Fruit fly (Drosophila melanogaster) whole organism, prepupa: ENCODE data around the gene Miga.

ENCODE experiments used
- CG10669 ChIP-seq: fragments of 200-800 bp; sonication (Bioruptor generic); optimal IDR thresholded peaks from 3 replicates; lab custom pipeline; 2018; ENCODE audit warnings: missing biosample characterization, mild to moderate bottlenecking, missing genetic modification characterization, moderate library complexity
- CG11902 ChIP-seq: fragments of 200-800 bp; sonication (Bioruptor generic); optimal IDR thresholded peaks from 3 replicates; lab custom pipeline; 2016; ENCODE audit warnings: missing biosample characterization, missing genetic modification characterization
- CG1621 ChIP-seq: fragments of 200-800 bp; sonication (Bioruptor generic); optimal IDR thresholded peaks from 3 replicates; lab custom pipeline; 2018; ENCODE audit warnings: missing biosample characterization, mild to moderate bottlenecking, missing genetic modification characterization
- CG31627 ChIP-seq: fragments of 200-800 bp; sonication (Bioruptor generic); optimal IDR thresholded peaks from 3 replicates; lab custom pipeline; 2016; ENCODE audit warnings: missing biosample characterization, missing genetic modification characterization
- CG32006 ChIP-seq: fragments of 200-800 bp; sonication (Bioruptor generic); optimal IDR thresholded peaks from 3 replicates; lab custom pipeline; 2017; ENCODE audit warnings: missing biosample characterization, mild to moderate bottlenecking, missing genetic modification characterization
- CG4318 ChIP-seq: fragments of 200-800 bp; sonication (Bioruptor generic); optimal IDR thresholded peaks from 3 replicates; lab custom pipeline; 2017; ENCODE audit warnings: missing biosample characterization, mild to moderate bottlenecking, missing genetic modification characterization
- CG6163 ChIP-seq: fragments of 200-800 bp; sonication (Bioruptor generic); IDR thresholded peaks from 3 replicates; pipeline ENCODE4 v1.3.6; 2022; ENCODE audit warnings: missing biosample characterization, missing genetic modification characterization
- CG6808 ChIP-seq: fragments of 200-800 bp; sonication (Bioruptor generic); optimal IDR thresholded peaks from 3 replicates; lab custom pipeline; 2017; ENCODE audit warnings: missing biosample characterization, missing genetic modification characterization, mild to moderate bottlenecking, moderate library complexity, missing genetic modification reagents
- CG8319 ChIP-seq: fragments of 200-800 bp; sonication (Bioruptor generic); optimal IDR thresholded peaks from 3 replicates; lab custom pipeline; 2016; ENCODE audit warnings: missing biosample characterization, missing genetic modification characterization
- Eip93F ChIP-seq: fragments of 200-800 bp; sonication (Bioruptor generic); optimal IDR thresholded peaks from 2 replicates; lab custom pipeline; 2016; ENCODE audit warnings: missing biosample characterization, mild to moderate bottlenecking, missing genetic modification characterization
- Ets96B ChIP-seq: fragments of 200-800 bp; optimal IDR thresholded peaks from 2 replicates; lab custom pipeline; 2019; ENCODE audit warnings: missing biosample characterization, mild to moderate bottlenecking, missing genetic modification characterization, moderate library complexity
- Hr38 ChIP-seq: sonication (Bioruptor generic); optimal IDR thresholded peaks from 2 replicates; lab custom pipeline; 2016; ENCODE audit warnings: missing biosample characterization, missing genetic modification characterization
- Hr39 ChIP-seq: fragments of 200-800 bp; sonication (Bioruptor generic); optimal IDR thresholded peaks from 2 replicates; lab custom pipeline; 2016; ENCODE audit warnings: missing biosample characterization, missing genetic modification characterization
- Sox102F ChIP-seq: fragments of 200-800 bp; sonication (Bioruptor generic); optimal IDR thresholded peaks from 2 replicates; lab custom pipeline; 2016; ENCODE audit warnings: missing biosample characterization, mild to moderate bottlenecking, missing genetic modification characterization
- dsx ChIP-seq: fragments of 200-800 bp; optimal IDR thresholded peaks from 3 replicates; lab custom pipeline; 2019; ENCODE audit warnings: missing biosample characterization, mild to moderate bottlenecking, missing genetic modification characterization, moderate library complexity; ENCODE audit not compliant: poor library complexity, severe bottlenecking
- eg ChIP-seq: fragments of 200-800 bp; sonication (Bioruptor generic); IDR thresholded peaks from 3 replicates; pipeline ENCODE4 v1.3.6; 2022; ENCODE audit warnings: missing biosample characterization, missing genetic modification characterization
- fd59A ChIP-seq: fragments of 200-800 bp; sonication (Bioruptor generic); optimal IDR thresholded peaks from 2 replicates; lab custom pipeline; 2017; ENCODE audit warnings: missing biosample characterization, mild to moderate bottlenecking, missing genetic modification characterization, missing genetic modification reagents
- pdm3 ChIP-seq: fragments of 200-800 bp; sonication (Bioruptor generic); optimal IDR thresholded peaks from 3 replicates; lab custom pipeline; 2016; ENCODE audit warnings: missing biosample characterization, missing genetic modification characterization
- ss ChIP-seq, 2 experiments: fragments of 200-800 bp; sonication (Bioruptor generic); optimal IDR thresholded peaks; 2 replicates in 1 of 2; 3 replicates in 1 of 2; lab custom pipeline; 2017 to 2018; ENCODE audit warnings: mild to moderate bottlenecking in 2 of 2, missing biosample characterization in 2 of 2, missing genetic modification characterization in 2 of 2, moderate library complexity in 1 of 2
- topi ChIP-seq: fragments of 200-800 bp; sonication (Bioruptor generic); optimal IDR thresholded peaks from 3 replicates; lab custom pipeline; 2016; ENCODE audit warnings: missing biosample characterization, missing genetic modification characterization

Miga gene

DNA sequence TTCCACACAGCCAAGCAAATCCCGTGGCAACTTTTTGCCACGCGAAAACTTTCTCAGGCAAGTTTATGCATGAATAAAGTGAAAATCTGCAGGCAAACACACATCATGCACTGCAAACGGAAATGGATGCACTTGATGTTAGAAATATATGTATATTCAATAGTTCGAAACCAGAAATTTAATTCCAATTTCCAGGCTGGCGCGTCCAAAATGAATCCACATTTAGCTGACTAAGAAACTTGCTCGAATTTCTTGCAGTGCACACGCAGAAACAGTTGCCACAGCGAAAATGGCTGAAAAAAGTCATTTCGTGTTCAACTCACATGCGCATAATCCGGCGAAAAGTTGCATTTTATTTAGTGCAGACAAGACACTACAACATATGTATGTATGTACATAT lies 41.0 kb downstream of the Miga start (continued):
- no peak for TF ChIP-seq Hr38
- TF ChIP-seq Ets96B (tag; lab: Kevin White, UChicago): no peak
- TF ChIP-seq Hr39 (GFP tag; lab: Kevin White, UChicago): peak; percentile 9
- TF ChIP-seq CG11902 (GFP tag; lab: Kevin White, UChicago): no peak
- TF ChIP-seq CG6808: no peak
- TF ChIP-seq Sox102F (GFP tag; lab: Kevin White, UChicago): no peak
- peak; percentile 81 for TF ChIP-seq CG6163 (GFP tag; lab: Robert Waterston, UW)
- no peak for TF ChIP-seq Eip93F (GFP tag; lab: Kevin White, UChicago)
- no peak for TF ChIP-seq CG8319 (GFP tag; lab: Kevin White, UChicago)
- peak; percentile 65 for TF ChIP-seq CG32006
- no peak for TF ChIP-seq dsx (GFP tag; lab: Kevin White, UChicago)
- TF ChIP-seq pdm3: peak; percentile 39
- peak; percentile 40 for TF ChIP-seq CG4318 (GFP tag; lab: Kevin White, UChicago)
- TF ChIP-seq fd59A: no peak
- no peak for TF ChIP-seq topi

DNA sequence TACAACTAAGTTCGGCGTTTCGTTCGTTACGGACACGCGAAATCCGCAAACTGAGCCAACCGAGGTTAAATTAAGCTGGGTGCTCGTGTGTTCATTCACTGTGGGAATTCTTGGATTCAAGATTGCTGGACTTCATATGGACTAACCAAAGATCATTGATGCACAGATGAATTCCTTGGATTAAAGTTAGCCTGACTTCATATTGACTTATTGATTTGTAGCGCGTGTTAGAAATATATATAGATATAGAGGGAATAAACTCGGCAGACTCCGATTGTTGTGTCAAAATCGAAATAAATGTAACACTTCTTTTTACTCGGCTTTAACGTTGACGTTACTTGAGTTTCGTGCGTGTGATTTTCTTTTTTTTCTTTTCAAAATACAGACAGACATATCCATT lies 52.1 kb downstream of the Miga start, which contains the start of gene CG1387:
Gene CG1387 (plus strand): TSS at position 301 of the 400 bp plus-strand sequence.
- TF ChIP-seq Hr39 (GFP tag; lab: Kevin White, UChicago): no peak
- TF ChIP-seq ss (GFP tag; optimal IDR thresholded peaks at IDR 0.05; lab: Kevin White, UChicago): no peak
- TF ChIP-seq CG4318 (GFP tag; lab: Kevin White, UChicago): no peak
- TF ChIP-seq pdm3: no peak
- TF ChIP-seq CG10669 (GFP tag; lab: Kevin White, UChicago): no peak
- no peak for TF ChIP-seq CG31627 (GFP tag; lab: Kevin White, UChicago)
- TF ChIP-seq eg (GFP tag; lab: Robert Waterston, UW): no peak
- TF ChIP-seq CG1621 (tag; lab: Kevin White, UChicago): no peak
